Fruit fly (Drosophila melanogaster) Kc167 (cell line): ENCODE results near the gene CG10969.

Experiments used
- h ChIP-seq: fragments of >200 bp; optimal IDR thresholded peaks from 3 replicates; lab custom pipeline; 2018; ENCODE audit warnings: missing external identifiers
- psq ChIP-seq: fragments of >200 bp; optimal IDR thresholded peaks from 2 replicates; lab custom pipeline; 2017; ENCODE audit warnings: missing external identifiers

- TF ChIP-seq h (no peak), psq (lab: Kevin White, UChicago) (no peak)
Observed at dm6 chr3L:12827705-12828104, 46.8 kb upstream of the CG10969 start.
